Fruit fly (Drosophila melanogaster): ENCODE data around the gene MED15.

DNA sequence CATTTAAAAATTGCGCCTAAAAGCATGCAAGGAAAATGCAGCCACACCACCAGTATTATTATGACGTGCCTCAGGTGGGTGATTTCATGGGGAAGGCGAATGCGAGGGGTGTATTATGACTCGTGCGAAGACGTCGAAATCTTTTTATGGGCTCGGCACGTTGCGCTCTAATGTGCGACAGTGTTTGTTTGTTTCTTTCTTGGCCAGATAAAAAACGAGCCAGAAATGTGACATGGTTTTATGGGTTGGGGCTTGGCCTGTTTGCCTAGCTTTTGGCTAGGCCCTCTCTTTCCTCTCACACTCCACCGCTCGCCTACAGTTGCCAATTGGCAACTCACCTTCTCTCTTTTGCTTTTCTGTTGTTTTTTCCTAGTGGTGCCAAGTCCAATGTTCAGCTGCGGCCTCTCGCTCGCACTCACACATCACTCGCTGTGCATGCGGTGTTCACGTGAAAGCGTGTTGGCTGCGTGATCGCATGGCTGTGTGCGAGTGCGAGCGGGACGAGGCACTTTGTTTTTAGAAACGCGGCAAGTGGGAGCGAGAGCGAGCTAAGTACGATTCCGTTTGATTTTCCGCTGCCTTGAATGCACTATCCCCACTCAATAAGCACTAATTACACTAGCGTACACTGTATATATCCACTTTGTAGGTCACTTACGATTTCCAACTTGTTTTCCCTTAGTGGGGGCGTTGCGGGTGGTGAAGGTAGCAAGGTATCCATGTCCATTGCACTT, 6.1 kb downstream of the MED15 start:
- TF ChIP-seq usp (GFP tag; optimal IDR thresholded peaks at IDR 0.05) (no peak), GATAd (GFP tag; optimal IDR thresholded peaks at IDR 0.05) (no peak), foxo (GFP tag; optimal IDR thresholded peaks at IDR 0.05) (no peak), dmrt93B (GFP tag; optimal IDR thresholded peaks at IDR 0.05) (no peak), pan (optimal IDR thresholded peaks at IDR 0.05) (no peak)
